Fruit fly (Drosophila melanogaster) whole organism, embryonic: Measurements from ENCODE around the gene Tsen34.

Experiments
- ATbp ChIP-seq: fragments of 200-800 bp; sonication (Bioruptor generic); optimal IDR thresholded peaks from 2 replicates; lab custom pipeline; 2017; ENCODE audit warnings: missing biosample characterization, mild to moderate bottlenecking, missing genetic modification characterization, missing genetic modification reagents
- CG10147 ChIP-seq: fragments of 200-800 bp; sonication (Bioruptor generic); optimal IDR thresholded peaks from 2 replicates; lab custom pipeline; 2019; ENCODE audit warnings: missing biosample characterization, mild to moderate bottlenecking, missing genetic modification characterization, moderate library complexity
- CG10979 ChIP-seq: fragments of 200-800 bp; sonication (Bioruptor generic); optimal IDR thresholded peaks from 2 replicates; lab custom pipeline; 2018; ENCODE audit warnings: missing biosample characterization, mild to moderate bottlenecking, missing genetic modification characterization, moderate library complexity
- CG11723 ChIP-seq: fragments of 200-800 bp; sonication (Bioruptor generic); optimal IDR thresholded peaks from 2 replicates; lab custom pipeline; 2017; ENCODE audit warnings: missing biosample characterization, mild to moderate bottlenecking, missing genetic modification characterization
- CG12769 ChIP-seq: fragments of 200-800 bp; sonication (Bioruptor generic); optimal IDR thresholded peaks from 2 replicates; lab custom pipeline; 2019; ENCODE audit warnings: missing biosample characterization, mild to moderate bottlenecking, missing genetic modification characterization, moderate library complexity
- CG14860 ChIP-seq: fragments of 200-800 bp; sonication (Bioruptor generic); IDR thresholded peaks from 3 replicates; pipeline ENCODE4 v1.3.6; 2022; ENCODE audit warnings: missing biosample characterization, missing genetic modification characterization; ENCODE audit not compliant: partially characterized antibody
- CG14965 ChIP-seq: fragments of 200-800 bp; sonication (Bioruptor generic); optimal IDR thresholded peaks from 2 replicates; lab custom pipeline; 2016; ENCODE audit warnings: missing biosample characterization, missing genetic modification characterization, borderline replicate concordance
- CG15269 ChIP-seq: fragments of 200-800 bp; sonication (Bioruptor generic); optimal IDR thresholded peaks from 2 replicates; lab custom pipeline; 2018; ENCODE audit warnings: missing biosample characterization, mild to moderate bottlenecking, missing genetic modification characterization, moderate library complexity
- CG1603 ChIP-seq: fragments of 200-800 bp; sonication (Bioruptor generic); optimal IDR thresholded peaks from 2 replicates; lab custom pipeline; 2019; ENCODE audit warnings: missing biosample characterization, mild to moderate bottlenecking, missing genetic modification characterization, moderate library complexity
- CG17186 ChIP-seq: fragments of 200-800 bp; sonication (Bioruptor generic); optimal IDR thresholded peaks from 3 replicates; lab custom pipeline; 2017; ENCODE audit warnings: missing biosample characterization, missing genetic modification reagents, missing genetic modification characterization
- CG17328 ChIP-seq: fragments of 200-800 bp; sonication (Bioruptor generic); IDR thresholded peaks from 2 replicates; pipeline ENCODE4 v1.3.6; 2022; ENCODE audit warnings: missing biosample characterization, missing genetic modification characterization
- CG17829 ChIP-seq: fragments of 200-800 bp; optimal IDR thresholded peaks from 2 replicates; lab custom pipeline; 2019; ENCODE audit warnings: missing biosample characterization, mild to moderate bottlenecking, missing genetic modification characterization, moderate library complexity
- CG18764 ChIP-seq: fragments of 200-800 bp; sonication (Bioruptor generic); optimal IDR thresholded peaks from 3 replicates; lab custom pipeline; 2016; ENCODE audit warnings: missing biosample characterization, missing genetic modification characterization
- CG2199 ChIP-seq: fragments of 200-800 bp; sonication (Bioruptor generic); IDR thresholded peaks from 3 replicates; pipeline ENCODE4 v1.3.6; 2022; ENCODE audit warnings: missing biosample characterization, missing genetic modification characterization
- CG2875 ChIP-seq: fragments of 200-800 bp; sonication (Bioruptor generic); optimal IDR thresholded peaks from 2 replicates; lab custom pipeline; 2017; ENCODE audit warnings: missing biosample characterization, mild to moderate bottlenecking, missing genetic modification characterization, missing genetic modification reagents
- CG31441 ChIP-seq: fragments of 200-800 bp; sonication (Bioruptor generic); IDR thresholded peaks from 2 replicates; pipeline ENCODE4 v1.3.6; 2022; ENCODE audit warnings: missing biosample characterization, missing genetic modification characterization
- CG3407 ChIP-seq: fragments of 200-800 bp; sonication (Bioruptor generic); optimal IDR thresholded peaks from 2 replicates; lab custom pipeline; 2018; ENCODE audit warnings: missing biosample characterization, mild to moderate bottlenecking, missing genetic modification characterization
- CG4404 ChIP-seq: fragments of 200-800 bp; sonication (Bioruptor generic); IDR thresholded peaks from 2 replicates; pipeline ENCODE4 v1.3.6; 2022; ENCODE audit warnings: missing biosample characterization, missing genetic modification characterization
- CG6175 ChIP-seq: fragments of 200-800 bp; sonication (Bioruptor generic); IDR thresholded peaks from 3 replicates; pipeline ENCODE4 v1.3.6; 2022; ENCODE audit warnings: missing biosample characterization, missing genetic modification characterization
- CG6689 ChIP-seq: fragments of 200-800 bp; sonication (Bioruptor generic); IDR thresholded peaks from 2 replicates; pipeline ENCODE4 v1.3.6; 2022; ENCODE audit warnings: missing biosample characterization, missing genetic modification characterization
- CG6791 ChIP-seq: fragments of 200-800 bp; sonication (Bioruptor generic); IDR thresholded peaks from 3 replicates; pipeline ENCODE4 v1.3.6; 2022; ENCODE audit warnings: missing biosample characterization, missing genetic modification characterization; ENCODE audit not compliant: partially characterized antibody
- CTCF ChIP-seq: fragments of 200-800 bp; sonication (Bioruptor generic); optimal IDR thresholded peaks from 2 replicates; lab custom pipeline; 2017; ENCODE audit warnings: missing biosample characterization, mild to moderate bottlenecking, missing genetic modification characterization, moderate library complexity
- Dip3 ChIP-seq: fragments of 200-800 bp; sonication (Bioruptor generic); optimal IDR thresholded peaks from 3 replicates; lab custom pipeline; 2016; ENCODE audit warnings: missing biosample characterization, missing genetic modification characterization
- Dref ChIP-seq: fragments of 200-800 bp; sonication (Bioruptor generic); IDR thresholded peaks from 2 replicates; pipeline ENCODE4 v1.3.6; 2022; ENCODE audit warnings: missing biosample characterization, missing genetic modification characterization
- Drgx ChIP-seq: fragments of 200-800 bp; sonication (Bioruptor generic); IDR thresholded peaks from 2 replicates; pipeline ENCODE4 v1.3.6; 2022; ENCODE audit warnings: missing biosample characterization, missing genetic modification characterization
- Ets65A ChIP-seq: fragments of 200-800 bp; sonication (Bioruptor generic); peaks from one replicate; lab custom pipeline; 2016; ENCODE audit warnings: missing biosample characterization, missing genetic modification characterization
- H2.0 ChIP-seq: fragments of 200-800 bp; sonication (Bioruptor generic); IDR thresholded peaks from 2 replicates; pipeline ENCODE4 v1.3.6; 2022; ENCODE audit warnings: missing biosample characterization, missing genetic modification characterization
- Hr78 ChIP-seq, 2 experiments: fragments of 200-800 bp in 1 of 2; fragments of >200 bp in 1 of 2; sonication (Bioruptor generic) in 1 of 2; optimal IDR thresholded peaks; 2 replicates each; lab custom pipeline; 2017 to 2019; ENCODE audit warnings: missing biosample characterization in 2 of 2, missing genetic modification characterization in 2 of 2, mild to moderate bottlenecking in 1 of 2, moderate library complexity in 1 of 2
- Meics ChIP-seq: fragments of 200-800 bp; sonication (Bioruptor generic); optimal IDR thresholded peaks from 2 replicates; lab custom pipeline; 2017; ENCODE audit warnings: missing biosample characterization, mild to moderate bottlenecking, missing genetic modification characterization
- Myb ChIP-seq: fragments of 200-800 bp; sonication (Bioruptor generic); optimal IDR thresholded peaks from 2 replicates; lab custom pipeline; 2016; ENCODE audit warnings: missing biosample characterization, missing genetic modification characterization
- Nf-YC ChIP-seq: fragments of 200-800 bp; optimal IDR thresholded peaks from 3 replicates; lab custom pipeline; 2019; ENCODE audit warnings: missing biosample characterization, mild to moderate bottlenecking, missing genetic modification characterization, moderate library complexity
- Six4 ChIP-seq: fragments of 200-800 bp; sonication (Bioruptor generic); optimal IDR thresholded peaks from 2 replicates; lab custom pipeline; 2016; ENCODE audit warnings: missing biosample characterization, missing genetic modification characterization
- Sox102F ChIP-seq: fragments of 200-800 bp; sonication (Bioruptor generic); optimal IDR thresholded peaks from 2 replicates; lab custom pipeline; 2018; ENCODE audit warnings: missing biosample characterization, mild to moderate bottlenecking, missing genetic modification characterization, moderate library complexity
- abd-A ChIP-seq: fragments of 200-800 bp; sonication (Bioruptor generic); optimal IDR thresholded peaks from 3 replicates; lab custom pipeline; 2019; ENCODE audit warnings: missing biosample characterization, mild to moderate bottlenecking, missing genetic modification characterization, moderate library complexity
- chm ChIP-seq: fragments of 200-800 bp; sonication (Bioruptor generic); IDR thresholded peaks from 2 replicates; pipeline ENCODE4 v1.3.6; 2022; ENCODE audit warnings: missing biosample characterization, missing genetic modification characterization
- corto ChIP-seq: fragments of 200-800 bp; sonication (Bioruptor generic); optimal IDR thresholded peaks from 2 replicates; lab custom pipeline; 2016; ENCODE audit warnings: missing biosample characterization, mild to moderate bottlenecking, missing genetic modification characterization, moderate library complexity
- crp ChIP-seq, 2 experiments: fragments of 200-800 bp; sonication (Bioruptor generic); optimal IDR thresholded peaks; 2 replicates in 1 of 2; 3 replicates in 1 of 2; lab custom pipeline; 2017; ENCODE audit warnings: missing biosample characterization in 2 of 2, missing genetic modification characterization in 2 of 2, mild to moderate bottlenecking in 1 of 2, moderate library complexity in 1 of 2
- lab ChIP-seq: fragments of 200-800 bp; sonication (Bioruptor generic); optimal IDR thresholded peaks from 3 replicates; lab custom pipeline; 2017; ENCODE audit warnings: missing biosample characterization, missing genetic modification characterization, mild to moderate bottlenecking, moderate library complexity, missing genetic modification reagents
- onecut ChIP-seq: fragments of 200-800 bp; sonication (Bioruptor generic); IDR thresholded peaks from 2 replicates; pipeline ENCODE4 v1.3.6; 2022; ENCODE audit warnings: missing biosample characterization, missing genetic modification characterization
- org-1 ChIP-seq: fragments of 200-800 bp; sonication (Bioruptor generic); optimal IDR thresholded peaks from 2 replicates; lab custom pipeline; 2017; ENCODE audit warnings: missing biosample characterization, missing genetic modification characterization
- pan ChIP-seq, 4 experiments: fragments of >200 bp in 3 of 4; fragments of 200-800 bp in 1 of 4; sonication (Bioruptor generic) in 1 of 4; optimal IDR thresholded peaks in 3 of 4; IDR thresholded peaks in 1 of 4; 2 replicates each; pipeline versions ENCODE4 v1.3.6 to Lab custom; 2017 to 2022; ENCODE audit warnings: missing biosample characterization in 2 of 4, missing genetic modification characterization in 2 of 4, mixed read lengths in 1 of 4
- row ChIP-seq: fragments of 200-800 bp; sonication (Bioruptor generic); IDR thresholded peaks from 3 replicates; pipeline ENCODE4 v1.3.6; 2022; ENCODE audit warnings: missing biosample characterization, missing genetic modification characterization
- salm ChIP-seq: fragments of 200-800 bp; sonication (Bioruptor generic); optimal IDR thresholded peaks from 2 replicates; lab custom pipeline; 2018; ENCODE audit warnings: missing biosample characterization, mild to moderate bottlenecking, missing genetic modification characterization
- sima ChIP-seq: fragments of 200-800 bp; sonication (Bioruptor generic); optimal IDR thresholded peaks from 2 replicates; lab custom pipeline; 2016; ENCODE audit warnings: missing biosample characterization, missing genetic modification characterization
- sr ChIP-seq: fragments of 200-800 bp; sonication (Bioruptor generic); IDR thresholded peaks from 3 replicates; pipeline ENCODE4 v1.3.6; 2022; ENCODE audit warnings: missing biosample characterization, missing genetic modification characterization
- ssp ChIP-seq: fragments of 200-800 bp; sonication (Bioruptor generic); IDR thresholded peaks from 2 replicates; pipeline ENCODE4 v1.3.6; 2022; ENCODE audit warnings: missing biosample characterization, missing genetic modification characterization
- tio ChIP-seq: fragments of 200-800 bp; sonication (Bioruptor generic); optimal IDR thresholded peaks from 2 replicates; lab custom pipeline; 2017; ENCODE audit warnings: missing biosample characterization, missing genetic modification characterization, inconsistent platforms
- tup ChIP-seq: fragments of 200-800 bp; sonication (Bioruptor generic); optimal IDR thresholded peaks from 2 replicates; lab custom pipeline; 2016; ENCODE audit warnings: missing biosample characterization, mild to moderate bottlenecking, missing genetic modification characterization, moderate library complexity

Gene Tsen34

DNA sequence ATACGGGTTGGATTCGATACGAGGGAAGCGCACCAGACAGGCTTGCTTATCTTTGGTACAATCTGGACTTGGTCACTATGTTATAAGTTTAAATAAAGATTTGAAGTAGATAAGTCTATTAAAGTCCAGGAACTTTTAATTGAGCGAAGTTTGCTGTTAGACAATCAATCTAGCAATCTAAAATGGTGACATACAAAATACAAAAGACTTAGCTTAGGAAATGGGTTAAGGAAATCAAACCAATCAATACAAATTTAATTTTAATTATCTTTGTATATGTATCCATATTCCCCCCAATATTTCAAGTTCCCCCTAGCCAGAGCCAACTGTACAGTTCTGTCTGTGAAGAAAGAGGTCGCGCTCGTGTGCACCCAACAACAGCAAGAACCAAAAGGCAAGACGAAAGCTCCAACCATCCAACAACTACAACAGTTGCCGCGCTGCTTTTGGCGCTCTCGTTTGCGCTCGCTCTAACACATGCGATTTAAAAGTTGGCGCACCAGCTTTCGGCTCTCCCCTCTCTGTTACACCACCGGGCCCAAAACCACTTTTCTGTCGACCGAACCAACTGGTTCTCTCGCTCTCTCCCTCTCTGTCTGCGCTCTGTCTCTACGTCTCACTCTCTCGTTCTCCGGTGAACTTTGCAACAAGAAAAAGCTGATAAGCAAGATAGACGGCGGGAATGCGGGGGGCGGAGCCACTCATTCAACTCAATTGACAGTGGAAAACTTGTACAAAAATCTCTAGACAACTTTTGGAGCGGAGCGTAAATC lies 5.5 kb downstream of the Tsen34 start (continued):
- TF ChIP-seq CG4404, result peak; percentile 78
- peak; percentile 55 for TF ChIP-seq tup (GFP tag; lab: Kevin White, UChicago)
- TF ChIP-seq lab (GFP tag; lab: Kevin White, UChicago), result peak; percentile 92
- TF ChIP-seq CG12769 (tag; lab: Kevin White, UChicago), result no peak
- peak; percentile 38 for TF ChIP-seq onecut (GFP tag; lab: Robert Waterston, UW)
- TF ChIP-seq salm (tag; lab: Kevin White, UChicago), result peak; percentile 67
- peak; percentile 78 for TF ChIP-seq ATbp (GFP tag; lab: Kevin White, UChicago)
- no peak for TF ChIP-seq pan (optimal IDR thresholded peaks at IDR 0.05; lab: Kevin White, UChicago)
- TF ChIP-seq pan (GFP tag; optimal IDR thresholded peaks at IDR 0.05 in 1 of 2, IDR thresholded peaks at IDR 0.05 in 1 of 2), result peak in 1 of 2 experiments; percentile 89
- TF ChIP-seq Ets65A (GFP tag; lab: Kevin White, UChicago), result peak; percentile 98
- peak; percentile 59 for TF ChIP-seq Six4 (GFP tag; lab: Kevin White, UChicago)
- peak; percentile 70 for TF ChIP-seq CG2875 (GFP tag; lab: Kevin White, UChicago)
- peak in 1 of 2 experiments; percentile 29 for TF ChIP-seq crp (GFP tag; optimal IDR thresholded peaks at IDR 0.05; lab: Kevin White, UChicago)
- TF ChIP-seq CG14860, result no peak
- TF ChIP-seq ssp (GFP tag; lab: Robert Waterston, UW), result no peak; the same call in 1 of the 2 replicates
- TF ChIP-seq CG10147 (GFP tag; lab: Kevin White, UChicago), result peak; percentile 81
- TF ChIP-seq CG17328, result peak; percentile 69; the same call in 1 of the 2 replicates
- peak; percentile 65; the same call in 2 of the 3 replicates for TF ChIP-seq CG6175 (GFP tag; lab: Robert Waterston, UW)
- TF ChIP-seq CG3407, result peak; percentile 69
- TF ChIP-seq CG1603, result peak; percentile 43
- TF ChIP-seq CG14965 (GFP tag; lab: Kevin White, UChicago), result no peak
- no peak for TF ChIP-seq CG2199 (GFP tag; lab: Robert Waterston, UW)
- peak; percentile 80 for TF ChIP-seq Dip3 (GFP tag; lab: Kevin White, UChicago)
- TF ChIP-seq Myb (GFP tag; lab: Kevin White, UChicago), result peak; percentile 42
- no peak for TF ChIP-seq Dref (GFP tag; lab: Robert Waterston, UW)
- peak; percentile 88 for TF ChIP-seq CG31441 (GFP tag; lab: Robert Waterston, UW)
- TF ChIP-seq row (GFP tag; lab: Robert Waterston, UW), result peak; percentile 92
- TF ChIP-seq H2.0 (GFP tag; lab: Robert Waterston, UW), result peak; percentile 71
- peak; percentile 17 for TF ChIP-seq CG18764 (GFP tag; lab: Kevin White, UChicago)
- peak; percentile 81 for TF ChIP-seq CG17829
- peak; percentile 43 for TF ChIP-seq CTCF (GFP tag; lab: Kevin White, UChicago)
- peak; percentile 87 for TF ChIP-seq org-1 (GFP tag; lab: Kevin White, UChicago)
- TF ChIP-seq CG10979 (tag; lab: Kevin White, UChicago), result peak; percentile 77
- TF ChIP-seq Sox102F (GFP tag; lab: Kevin White, UChicago), result peak; percentile 90
- peak; percentile 89 for TF ChIP-seq tio (GFP tag; lab: Kevin White, UChicago)
- peak in 1 of 2 experiments; percentile 97 for TF ChIP-seq Hr78 (GFP tag; optimal IDR thresholded peaks at IDR 0.05; lab: Kevin White, UChicago)
- peak; percentile 93 for TF ChIP-seq Meics
- TF ChIP-seq sima, result no peak
- peak; percentile 33 for TF ChIP-seq corto
- TF ChIP-seq chm (GFP tag; lab: Robert Waterston, UW), result no peak; the same call in 1 of the 2 replicates
- TF ChIP-seq CG11723 (GFP tag; lab: Kevin White, UChicago), result peak; percentile 81
- peak; percentile 93 for TF ChIP-seq CG15269 (tag; lab: Kevin White, UChicago)
- TF ChIP-seq CG17186 (GFP tag; lab: Kevin White, UChicago), result no peak
- TF ChIP-seq CG6689, result peak; percentile 86
- no peak for TF ChIP-seq CG6791 (GFP tag; lab: Robert Waterston, UW)
- peak; percentile 76 for TF ChIP-seq abd-A (tag; lab: Kevin White, UChicago)
- no peak; the same call in 2 of the 3 replicates for TF ChIP-seq sr (GFP tag; lab: Robert Waterston, UW)
- TF ChIP-seq Nf-YC (tag; lab: Kevin White, UChicago), result peak; percentile 82
- peak; percentile 84 for TF ChIP-seq Drgx (GFP tag; lab: Robert Waterston, UW)
